Worm (Caenorhabditis elegans) whole organism, L1 larva: ENCODE data around the gene wrt-3.

ENCODE experiments used
- C04F5.9 ChIP-seq: sonication (generic microtip); optimal IDR thresholded peaks from 2 replicates; lab custom pipeline; 2016; ENCODE audit warnings: missing genetic modification characterization, missing compliant biosample characterization
- C34B4.2 ChIP-seq: sonication (generic microtip); optimal IDR thresholded peaks from 2 replicates; lab custom pipeline; 2017; ENCODE audit warnings: mild to moderate bottlenecking, missing genetic modification characterization, missing compliant biosample characterization
- F16B12.6 ChIP-seq: fragments of 150-350 bp; optimal IDR thresholded peaks from 2 replicates; lab custom pipeline; 2014; ENCODE audit warnings: missing biosample characterization, missing genetic modification characterization
- aha-1 ChIP-seq: fragments of 150-350 bp; optimal IDR thresholded peaks from 2 replicates; lab custom pipeline; 2014; ENCODE audit warnings: missing biosample characterization, missing genetic modification characterization
- alr-1 ChIP-seq: fragments of 200-800 bp; sonication (Bioruptor generic); optimal IDR thresholded peaks from 2 replicates; lab custom pipeline; 2018; ENCODE audit warnings: borderline replicate concordance, mild to moderate bottlenecking, missing genetic modification characterization, missing compliant biosample characterization
- aly-2 ChIP-seq: fragments of 150-350 bp; optimal IDR thresholded peaks from 2 replicates; lab custom pipeline; 2014; ENCODE audit warnings: missing biosample characterization, missing genetic modification characterization
- ama-1 ChIP-seq: fragments of 150-350 bp; optimal IDR thresholded peaks from 2 replicates; lab custom pipeline; 2014
- blmp-1 ChIP-seq: fragments of 150-350 bp; optimal IDR thresholded peaks from 2 replicates; lab custom pipeline; 2014; ENCODE audit warnings: missing biosample characterization, missing genetic modification characterization
- ceh-8 ChIP-seq: fragments of 200-800 bp; sonication (Bioruptor generic); optimal IDR thresholded peaks from 2 replicates; lab custom pipeline; 2018; ENCODE audit warnings: mild to moderate bottlenecking, missing genetic modification characterization, moderate library complexity, missing compliant biosample characterization
- ceh-82 ChIP-seq, 3 experiments: fragments of 150-350 bp in 1 of 3; sonication (generic microtip) in 2 of 3; optimal IDR thresholded peaks; 2 replicates each; lab custom pipeline; 2014 to 2017; ENCODE audit warnings: missing biosample characterization in 3 of 3, missing genetic modification characterization in 3 of 3
- ceh-90 ChIP-seq: sonication (generic microtip); optimal IDR thresholded peaks from 2 replicates; lab custom pipeline; 2016; ENCODE audit warnings: missing genetic modification characterization, missing compliant biosample characterization
- dsc-1 ChIP-seq: sonication (generic microtip); optimal IDR thresholded peaks from 2 replicates; lab custom pipeline; 2016; ENCODE audit warnings: mild to moderate bottlenecking, missing genetic modification characterization, missing compliant biosample characterization
- efl-1 ChIP-seq, 4 experiments: fragments of 150-350 bp; optimal IDR thresholded peaks in 3 of 4; peaks in 1 of 4; 1 replicate in 1 of 4; 2 replicates in 3 of 4; lab custom pipeline; 2014; ENCODE audit warnings: missing biosample characterization in 2 of 4, missing genetic modification characterization in 2 of 4, missing genetic modification reagents in 2 of 4
- egl-13 ChIP-seq: sonication (generic microtip); optimal IDR thresholded peaks from 2 replicates; lab custom pipeline; 2016; ENCODE audit warnings: missing genotype, missing genetic modification reagents, missing genetic modification characterization, missing compliant biosample characterization
- elt-2 ChIP-seq: sonication (generic microtip); optimal IDR thresholded peaks from 2 replicates; lab custom pipeline; 2016; ENCODE audit warnings: missing genetic modification characterization, mild to moderate bottlenecking, inconsistent platforms, missing compliant biosample characterization, missing genetic modification reagents
- ets-5 ChIP-seq: fragments of 200-800 bp; sonication (Bioruptor generic); IDR thresholded peaks from 2 replicates; pipeline ENCODE4 v1.3.6; 2022; ENCODE audit warnings: missing genetic modification characterization, missing compliant biosample characterization
- fkh-10 ChIP-seq: sonication (generic microtip); optimal IDR thresholded peaks from 2 replicates; lab custom pipeline; 2017; ENCODE audit warnings: missing biosample characterization, missing genetic modification reagents, missing genetic modification characterization
- fkh-4 ChIP-seq: sonication (generic microtip); optimal IDR thresholded peaks from 2 replicates; lab custom pipeline; 2016; ENCODE audit warnings: missing compliant biosample characterization, missing genetic modification characterization, borderline replicate concordance
- grh-1 ChIP-seq: fragments of 200-800 bp; sonication (Bioruptor generic); IDR thresholded peaks from 2 replicates; pipeline ENCODE4 v1.3.6; 2022; ENCODE audit warnings: missing genetic modification reagents, missing genetic modification characterization, missing compliant biosample characterization
- hlh-17 ChIP-seq: fragments of 200-800 bp; sonication (Bioruptor generic); optimal IDR thresholded peaks from 2 replicates; lab custom pipeline; 2018; ENCODE audit warnings: missing genetic modification characterization, mild to moderate bottlenecking, missing compliant biosample characterization, moderate library complexity, borderline replicate concordance
- hlh-4 ChIP-seq: sonication (generic microtip); optimal IDR thresholded peaks from 2 replicates; lab custom pipeline; 2016; ENCODE audit warnings: mild to moderate bottlenecking, missing genetic modification characterization, missing compliant biosample characterization
- irx-1 ChIP-seq: sonication (generic microtip); optimal IDR thresholded peaks from 2 replicates; lab custom pipeline; 2016; ENCODE audit warnings: missing genetic modification characterization, missing compliant biosample characterization
- jun-1 ChIP-seq: fragments of 150-350 bp; optimal IDR thresholded peaks from 2 replicates; lab custom pipeline; 2014; ENCODE audit warnings: missing biosample characterization, missing genetic modification reagents, missing genetic modification characterization
- lin-13 ChIP-seq: fragments of 150-350 bp; optimal IDR thresholded peaks from 2 replicates; lab custom pipeline; 2014; ENCODE audit warnings: missing biosample characterization, missing genetic modification reagents, missing genetic modification characterization
- lin-14 ChIP-seq: fragments of 200-800 bp; sonication (Bioruptor generic); optimal IDR thresholded peaks from 2 replicates; lab custom pipeline; 2018; ENCODE audit warnings: mild to moderate bottlenecking, missing genetic modification characterization, moderate library complexity, missing compliant biosample characterization
- lin-15B ChIP-seq: fragments of 150-350 bp; sonication (generic microtip); optimal IDR thresholded peaks from 3 replicates; lab custom pipeline; 2014; ENCODE audit warnings: missing biosample characterization, missing genetic modification characterization
- lin-35 ChIP-seq, 2 experiments: fragments of 150-350 bp; optimal IDR thresholded peaks; 2 replicates each; lab custom pipeline; 2014; ENCODE audit warnings: missing biosample characterization in 2 of 2, missing genetic modification characterization in 2 of 2, missing genetic modification reagents in 2 of 2
- lin-39 ChIP-seq: fragments of 150-350 bp; optimal IDR thresholded peaks from 2 replicates; lab custom pipeline; 2014; ENCODE audit warnings: missing biosample characterization, missing genetic modification reagents, missing genetic modification characterization
- lir-3 ChIP-seq: sonication (generic microtip); optimal IDR thresholded peaks from 2 replicates; lab custom pipeline; 2016; ENCODE audit warnings: mild to moderate bottlenecking, missing genetic modification characterization, moderate library complexity, missing compliant biosample characterization; ENCODE audit not compliant: poor library complexity
- lsy-2 ChIP-seq, 2 experiments: fragments of 150-350 bp; optimal IDR thresholded peaks; 2 replicates each; lab custom pipeline; 2014; ENCODE audit warnings: missing biosample characterization in 2 of 2, missing genetic modification characterization in 2 of 2
- mef-2 ChIP-seq: fragments of 150-350 bp; optimal IDR thresholded peaks from 2 replicates; lab custom pipeline; 2014; ENCODE audit warnings: missing biosample characterization, missing genetic modification characterization
- nhr-19 ChIP-seq: fragments of 200-800 bp; sonication (Bioruptor generic); conservative IDR thresholded peaks from 2 replicates; pipeline ENCODE4 v1.3.6; 2022; ENCODE audit warnings: missing genetic modification characterization, missing compliant biosample characterization
- nhr-28 ChIP-seq: fragments of 150-350 bp; optimal IDR thresholded peaks from 2 replicates; lab custom pipeline; 2014; ENCODE audit warnings: missing biosample characterization, missing genetic modification characterization
- nhr-47 ChIP-seq: sonication (generic microtip); optimal IDR thresholded peaks from 2 replicates; lab custom pipeline; 2016; ENCODE audit warnings: mild to moderate bottlenecking, missing genetic modification characterization, moderate library complexity, missing compliant biosample characterization
- nhr-76 ChIP-seq: sonication (generic microtip); optimal IDR thresholded peaks from 2 replicates; lab custom pipeline; 2017; ENCODE audit warnings: missing biosample characterization, missing genetic modification characterization
- nhr-77 ChIP-seq: fragments of 150-350 bp; optimal IDR thresholded peaks from 2 replicates; lab custom pipeline; 2014; ENCODE audit warnings: missing biosample characterization, missing genetic modification characterization
- nhr-85 ChIP-seq: sonication (generic microtip); peaks from one replicate; lab custom pipeline; 2016; ENCODE audit warnings: missing genetic modification characterization, inconsistent platforms, missing compliant biosample characterization
- pax-3 ChIP-seq: fragments of 200-800 bp; sonication (Bioruptor generic); optimal IDR thresholded peaks from 2 replicates; lab custom pipeline; 2018; ENCODE audit warnings: mild to moderate bottlenecking, missing genetic modification characterization, moderate library complexity, missing compliant biosample characterization
- pqm-1 ChIP-seq: sonication (generic microtip); optimal IDR thresholded peaks from 3 replicates; lab custom pipeline; 2017; ENCODE audit warnings: missing biosample characterization, missing genetic modification characterization
- rnt-1 ChIP-seq: sonication (generic microtip); optimal IDR thresholded peaks from 2 replicates; lab custom pipeline; 2016; ENCODE audit warnings: mild to moderate bottlenecking, missing genetic modification characterization, moderate library complexity, missing compliant biosample characterization
- skn-1 ChIP-seq: fragments of 150-350 bp; optimal IDR thresholded peaks from 2 replicates; lab custom pipeline; 2014; ENCODE audit warnings: missing biosample characterization, missing genetic modification characterization
- snpc-4 ChIP-seq: fragments of 150-350 bp; optimal IDR thresholded peaks from 2 replicates; lab custom pipeline; 2014; ENCODE audit warnings: missing biosample characterization, missing genetic modification characterization
- snu-23 ChIP-seq: sonication (generic microtip); optimal IDR thresholded peaks from 2 replicates; lab custom pipeline; 2016; ENCODE audit warnings: missing genetic modification characterization, missing compliant biosample characterization
- sox-4 ChIP-seq: sonication (generic microtip); optimal IDR thresholded peaks from 2 replicates; lab custom pipeline; 2016; ENCODE audit warnings: missing genetic modification characterization, missing compliant biosample characterization
- sptf-1 ChIP-seq: fragments of 150-350 bp; optimal IDR thresholded peaks from 2 replicates; lab custom pipeline; 2014; ENCODE audit warnings: missing biosample characterization, missing genetic modification characterization
- swsn-7 ChIP-seq: sonication (generic microtip); optimal IDR thresholded peaks from 2 replicates; lab custom pipeline; 2016; ENCODE audit warnings: missing genetic modification characterization, missing compliant biosample characterization
- tbx-2 ChIP-seq: sonication (generic microtip); optimal IDR thresholded peaks from 2 replicates; lab custom pipeline; 2016; ENCODE audit warnings: missing genetic modification characterization, missing compliant biosample characterization
- tlp-1 ChIP-seq: fragments of 150-350 bp; optimal IDR thresholded peaks from 2 replicates; lab custom pipeline; 2014; ENCODE audit warnings: missing biosample characterization, missing genetic modification characterization
- unc-30 ChIP-seq: sonication (generic microtip); optimal IDR thresholded peaks from 2 replicates; lab custom pipeline; 2017; ENCODE audit warnings: missing biosample characterization, missing genetic modification characterization
- unc-86 ChIP-seq: sonication (generic microtip); optimal IDR thresholded peaks from 2 replicates; lab custom pipeline; 2016; ENCODE audit warnings: missing genetic modification characterization, missing compliant biosample characterization
- vab-15 ChIP-seq: sonication (generic microtip); optimal IDR thresholded peaks from 2 replicates; lab custom pipeline; 2017; ENCODE audit warnings: missing genotype, mild to moderate bottlenecking, missing genetic modification characterization, missing compliant biosample characterization
- zag-1 ChIP-seq: fragments of 150-350 bp; optimal IDR thresholded peaks from 2 replicates; lab custom pipeline; 2014; ENCODE audit warnings: missing biosample characterization, missing genetic modification characterization
- ztf-11 ChIP-seq, 2 experiments: sonication (generic microtip); optimal IDR thresholded peaks; 2 replicates each; lab custom pipeline; 2016 to 2017; ENCODE audit warnings: missing genetic modification characterization in 2 of 2, missing biosample characterization in 1 of 2, missing compliant biosample characterization in 1 of 2
- ztf-4 ChIP-seq: fragments of 150-350 bp; optimal IDR thresholded peaks from 2 replicates; lab custom pipeline; 2014; ENCODE audit warnings: missing biosample characterization, missing genetic modification characterization

Gene wrt-3

ce11 chrIV:9511221-9511638 is 34.0 kb upstream of the wrt-3 start:
- TF ChIP-seq alr-1: no peak
- peak; percentile 85 for TF ChIP-seq ceh-8 (GFP tag; lab: Kevin White, UChicago)
- TF ChIP-seq F16B12.6 (tag; lab: Kevin White, UChicago): peak; percentile 64
- no peak for TF ChIP-seq tlp-1 (tag; lab: Kevin White, UChicago)
- TF ChIP-seq lin-14: peak; percentile 89
- peak; percentile 29 for TF ChIP-seq fkh-10
- no peak for TF ChIP-seq hlh-4
- peak in 1 of 2 experiments; percentile 84 for TF ChIP-seq ztf-11 (tag; optimal IDR thresholded peaks at IDR 0.05; lab: Kevin White, UChicago)
- TF ChIP-seq hlh-17 (GFP tag; lab: Kevin White, UChicago): no peak
- TF ChIP-seq nhr-77 (tag; lab: Kevin White, UChicago): no peak
- peak; percentile 60 for TF ChIP-seq ztf-4 (tag; lab: Kevin White, UChicago)
- TF ChIP-seq vab-15 (tag; lab: Kevin White, UChicago): no peak
- TF ChIP-seq grh-1 (GFP tag; lab: Robert Waterston, UW): peak; percentile 81
- peak; percentile 67 for TF ChIP-seq pax-3
- TF ChIP-seq nhr-76 (tag; lab: Kevin White, UChicago): no peak
- peak; percentile 72 for TF ChIP-seq egl-13 (tag; lab: Kevin White, UChicago)
- TF ChIP-seq nhr-28 (tag; lab: Kevin White, UChicago): no peak
- peak; percentile 84 to 87 (median 86) for TF ChIP-seq ceh-82 (tag; optimal IDR thresholded peaks at IDR 0.05; lab: Kevin White, UChicago)
- TF ChIP-seq sptf-1: no peak
- peak; percentile 93 for TF ChIP-seq swsn-7 (tag; lab: Kevin White, UChicago)
- peak; percentile 99 for TF ChIP-seq snpc-4
- peak; percentile 59 for TF ChIP-seq skn-1 (tag; lab: Kevin White, UChicago)
- TF ChIP-seq fkh-4 (tag; lab: Kevin White, UChicago): peak; percentile 13
- TF ChIP-seq pqm-1: no peak
- no peak for TF ChIP-seq ceh-90
- TF ChIP-seq lin-35 (GFP tag; optimal IDR thresholded peaks at IDR 0.05; lab: Kevin White, UChicago): peak; percentile 57 to 75
- peak; percentile 91 for TF ChIP-seq dsc-1 (tag; lab: Kevin White, UChicago)
- TF ChIP-seq C34B4.2 (tag; lab: Kevin White, UChicago): no peak
- TF ChIP-seq ets-5 (GFP tag; lab: Robert Waterston, UW): no peak
- peak; percentile 92 for TF ChIP-seq snu-23 (GFP tag; lab: Kevin White, UChicago)
- TF ChIP-seq sox-4: peak; percentile 63
- TF ChIP-seq aha-1 (tag; lab: Kevin White, UChicago): no peak
- TF ChIP-seq lsy-2 (tag; optimal IDR thresholded peaks at IDR 0.05; lab: Kevin White, UChicago): peak; percentile 72 to 80
- peak; percentile 73 to 78 for TF ChIP-seq efl-1 (optimal IDR thresholded peaks at IDR 0.05; lab: Kevin White, UChicago)
- TF ChIP-seq efl-1 (GFP tag; optimal IDR thresholded peaks at IDR 0.05 in 1 of 2; lab: Kevin White, UChicago): peak; percentile 61 to 97
- TF ChIP-seq unc-86 (tag; lab: Kevin White, UChicago): peak; percentile 82
- TF ChIP-seq aly-2: peak; percentile 89
- TF ChIP-seq ama-1: peak; percentile 87
- peak; percentile 70 for TF ChIP-seq lin-13 (GFP tag; lab: Kevin White, UChicago)
- TF ChIP-seq nhr-85 (tag; lab: Kevin White, UChicago): peak; percentile 96
- peak; percentile 45 for TF ChIP-seq lin-15B
- TF ChIP-seq unc-30 (tag; lab: Kevin White, UChicago): no peak
- TF ChIP-seq mef-2: peak; percentile 48
- peak; percentile 52 for TF ChIP-seq jun-1 (tag; lab: Kevin White, UChicago)
- TF ChIP-seq blmp-1 (tag; lab: Kevin White, UChicago): peak; percentile 56
- no peak for TF ChIP-seq zag-1
- TF ChIP-seq lir-3 (tag; lab: Kevin White, UChicago): peak; percentile 55
- peak; percentile 82 for TF ChIP-seq lin-39 (tag; lab: Kevin White, UChicago)
- peak; percentile 82 for TF ChIP-seq tbx-2 (tag; lab: Kevin White, UChicago)
- TF ChIP-seq nhr-19: peak; percentile 87
- TF ChIP-seq C04F5.9: peak; percentile 62
- TF ChIP-seq irx-1: peak; percentile 85
- no peak for TF ChIP-seq elt-2 (tag; lab: Kevin White, UChicago)
- TF ChIP-seq rnt-1 (tag; lab: Kevin White, UChicago): peak; percentile 84
- peak; percentile 95 for TF ChIP-seq nhr-47 (tag; lab: Kevin White, UChicago)
